Comparison of ENCODE assay signal across 1 worm cellular context in the genomic region with DNA sequence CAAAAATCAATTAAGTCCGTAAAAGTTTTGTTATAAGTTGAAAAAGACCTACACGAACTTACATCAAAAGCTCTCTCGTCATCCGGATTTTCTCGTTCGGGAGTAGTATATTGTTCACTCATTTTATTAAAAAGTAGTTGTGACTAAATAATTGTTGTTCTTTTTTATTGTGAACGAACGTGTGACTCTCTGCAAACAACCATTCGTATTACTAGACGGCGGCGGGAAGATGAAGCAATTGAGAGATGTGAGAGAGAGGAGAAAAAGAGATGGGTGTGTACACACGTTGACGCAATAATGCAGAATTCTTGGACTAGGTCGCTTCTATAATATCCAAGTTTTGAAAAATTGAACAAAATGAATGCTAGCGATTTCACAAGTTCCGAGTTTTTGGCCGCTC.
TF ChIP-seq lines count a peak whose summit lies in the region.

F52H3.11 (minus strand) TSS at position 203 of the 400 bp plus-strand sequence.
bath-38 (minus strand) TSS at position 310 of the 400 bp plus-strand sequence.

TF ChIP-seq in whole organism, L1 larva, 84 proteins besides CTCF, POLR2A, EP300 and RAD21 (continued from another document):
- TF ChIP-seq nhr-12 (tag; optimal IDR thresholded peaks at IDR 0.05; lab: Kevin White, UChicago) (no peak), rnt-1 (tag; optimal IDR thresholded peaks at IDR 0.05; lab: Kevin White, UChicago) (peak; percentile 37), swsn-7 (tag; optimal IDR thresholded peaks at IDR 0.05; lab: Kevin White, UChicago) (peak; percentile 36), fkh-4 (tag; optimal IDR thresholded peaks at IDR 0.05; lab: Kevin White, UChicago; ENCODE audit: borderline replicate concordance) (no peak), lin-35 (GFP tag; optimal IDR thresholded peaks at IDR 0.05; lab: Kevin White, UChicago) (peak; percentile 24 to 51)
